Worm (Caenorhabditis elegans) whole organism, L4 larva: ENCODE data around the gene F56C3.3.

Experiments
- ceh-44 ChIP-seq: fragments of 200-800 bp; sonication (Bioruptor generic); IDR thresholded peaks from 2 replicates; pipeline ENCODE4 v1.3.6; 2022; ENCODE audit warnings: missing genetic modification reagents, missing genetic modification characterization, missing compliant biosample characterization
- ces-1 ChIP-seq: fragments of 150-350 bp; sonication (generic microtip); optimal IDR thresholded peaks from 4 replicates; lab custom pipeline; 2014; ENCODE audit warnings: missing biosample characterization, missing genetic modification reagents, missing genetic modification characterization
- daf-19 ChIP-seq: fragments of 200-800 bp; sonication (Bioruptor generic); conservative IDR thresholded peaks from 2 replicates; pipeline ENCODE4 v1.3.6; 2022; ENCODE audit warnings: missing genetic modification characterization, missing compliant biosample characterization
- fkh-10 ChIP-seq: fragments of 150-350 bp; optimal IDR thresholded peaks from 2 replicates; lab custom pipeline; 2014; ENCODE audit warnings: missing biosample characterization, missing genetic modification reagents, missing genetic modification characterization
- lin-1 ChIP-seq: fragments of 200-800 bp; sonication (Bioruptor generic); IDR thresholded peaks from 2 replicates; pipeline ENCODE4 v1.3.6; 2022; ENCODE audit warnings: missing genetic modification reagents, missing genetic modification characterization, missing compliant biosample characterization
- lin-13 ChIP-seq: fragments of 150-350 bp; optimal IDR thresholded peaks from 2 replicates; lab custom pipeline; 2014; ENCODE audit warnings: missing biosample characterization, missing genetic modification reagents, missing genetic modification characterization
- madf-9 ChIP-seq: fragments of 200-800 bp; sonication (Bioruptor generic); conservative IDR thresholded peaks from 2 replicates; pipeline ENCODE4 v1.3.6; 2022; ENCODE audit warnings: missing genetic modification reagents, missing genetic modification characterization, missing compliant biosample characterization
- mep-1 ChIP-seq: fragments of 150-350 bp; sonication (generic microtip); optimal IDR thresholded peaks from 3 replicates; lab custom pipeline; 2014; ENCODE audit warnings: missing biosample characterization, missing genetic modification characterization
- nhr-41 ChIP-seq: fragments of 200-800 bp; sonication (Bioruptor generic); IDR thresholded peaks from 2 replicates; pipeline ENCODE4 v1.3.6; 2022; ENCODE audit warnings: missing genetic modification reagents, missing genetic modification characterization, missing compliant biosample characterization
- unc-62 ChIP-seq, 3 experiments: fragments of 150-350 bp in 1 of 3; sonication (generic microtip); optimal IDR thresholded peaks in 2 of 3; peaks in 1 of 3; 1 replicate in 1 of 3; 2 replicates in 2 of 3; lab custom pipeline; 2014 to 2017; ENCODE audit warnings: missing biosample characterization in 3 of 3, missing genetic modification characterization in 3 of 3, missing genetic modification reagents in 3 of 3, missing genotype in 1 of 3
- ztf-11 ChIP-seq: fragments of 150-350 bp; optimal IDR thresholded peaks from 2 replicates; lab custom pipeline; 2014; ENCODE audit warnings: missing biosample characterization, missing genetic modification characterization

DNA sequence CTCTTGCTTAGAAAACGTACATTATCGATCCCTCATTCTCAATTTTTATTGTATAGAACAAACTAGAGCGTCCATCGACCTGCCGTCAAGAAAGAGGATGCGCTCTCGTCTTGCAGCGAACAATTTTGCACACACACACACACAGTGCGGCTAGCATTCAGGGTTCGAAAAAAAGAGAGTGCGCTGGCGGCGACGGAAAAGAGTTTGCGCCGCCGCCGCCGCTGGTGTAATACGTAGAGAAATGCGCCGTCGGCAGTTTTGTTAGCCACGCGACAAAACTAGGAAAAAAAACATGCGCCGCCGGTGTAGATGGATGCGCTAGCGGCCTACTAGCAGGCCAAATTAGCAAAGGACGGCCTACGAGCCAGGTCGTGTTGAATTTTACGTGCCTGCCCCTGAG lies 25.4 kb upstream of the F56C3.3 start:
- TF ChIP-seq ces-1 (GFP tag; lab: Kevin White, UChicago) = no peak
- no peak for TF ChIP-seq fkh-10 (GFP tag; lab: Kevin White, UChicago)
- no peak for TF ChIP-seq nhr-41
- no peak for TF ChIP-seq ceh-44
- no peak for TF ChIP-seq mep-1 (tag; lab: Kevin White, UChicago)
- no peak for TF ChIP-seq ztf-11 (tag; lab: Kevin White, UChicago)
- no peak for TF ChIP-seq daf-19 (GFP tag; lab: Robert Waterston, UW)
- TF ChIP-seq madf-9 = no peak
- no peak for TF ChIP-seq unc-62 (GFP tag; optimal IDR thresholded peaks at IDR 0.05 in 1 of 2; lab: Kevin White, UChicago)
- no peak for TF ChIP-seq unc-62 (tag; optimal IDR thresholded peaks at IDR 0.05; lab: Kevin White, UChicago)
- TF ChIP-seq lin-1 = no peak
- TF ChIP-seq lin-13 (GFP tag; lab: Kevin White, UChicago) = no peak
